Worm (Caenorhabditis elegans) whole organism, L4/young adult: Measurements from ENCODE around the gene eif-3.F.

ENCODE experiments used
- dao-5 ChIP-seq: sonication (generic microtip); optimal IDR thresholded peaks from 2 replicates; lab custom pipeline; 2016; ENCODE audit warnings: missing genotype, missing genetic modification characterization, moderate library complexity, missing compliant biosample characterization
- him-1 ChIP-seq: sonication (generic microtip); optimal IDR thresholded peaks from 2 replicates; lab custom pipeline; 2016; ENCODE audit warnings: missing genotype, missing genetic modification reagents, missing genetic modification characterization, missing compliant biosample characterization

- TF ChIP-seq dao-5 (tag; lab: Kevin White, UChicago), result no peak
- no peak for TF ChIP-seq him-1
Measured at ce11 chrII:9333034-9333433, 1.6 kb downstream of the eif-3.F start.
